Worm (Caenorhabditis elegans) whole organism, L3 larva: Measurements from ENCODE around the gene F21H7.5.

Experiments
- R02D3.7 ChIP-seq: fragments of 150-350 bp; optimal IDR thresholded peaks from 2 replicates; lab custom pipeline; 2014; ENCODE audit warnings: missing biosample characterization, missing genetic modification characterization
- ZK546.5 ChIP-seq: sonication (generic microtip); optimal IDR thresholded peaks from 2 replicates; lab custom pipeline; 2017; ENCODE audit warnings: missing biosample characterization, missing genetic modification characterization
- aly-2 ChIP-seq: fragments of 150-350 bp; optimal IDR thresholded peaks from 2 replicates; lab custom pipeline; 2014; ENCODE audit warnings: missing biosample characterization, missing genetic modification characterization
- ama-1 ChIP-seq: fragments of 150-350 bp; optimal IDR thresholded peaks from 2 replicates; lab custom pipeline; 2018
- ceh-82 ChIP-seq: fragments of 150-350 bp; optimal IDR thresholded peaks from 2 replicates; lab custom pipeline; 2014; ENCODE audit warnings: missing biosample characterization, missing genetic modification characterization
- ceh-9 ChIP-seq: sonication (generic microtip); optimal IDR thresholded peaks from 2 replicates; lab custom pipeline; 2018; ENCODE audit warnings: missing biosample characterization, missing genetic modification characterization
- egl-27 ChIP-seq: sonication (generic microtip); optimal IDR thresholded peaks from 4 replicates; lab custom pipeline; 2017; ENCODE audit warnings: missing biosample characterization, missing genetic modification reagents, missing genetic modification characterization
- elt-1 ChIP-seq: fragments of 150-350 bp; optimal IDR thresholded peaks from 2 replicates; lab custom pipeline; 2014; ENCODE audit warnings: missing biosample characterization, missing genetic modification characterization
- elt-2 ChIP-seq: sonication (generic microtip); optimal IDR thresholded peaks from 2 replicates; lab custom pipeline; 2016; ENCODE audit warnings: missing genetic modification reagents, mild to moderate bottlenecking, missing genetic modification characterization, missing compliant biosample characterization
- elt-3 ChIP-seq, 3 experiments: fragments of 150-350 bp in 1 of 3; sonication (generic microtip) in 2 of 3; optimal IDR thresholded peaks; 2 replicates in 2 of 3; 4 replicates in 1 of 3; lab custom pipeline; 2014 to 2017; ENCODE audit warnings: missing biosample characterization in 3 of 3, missing genetic modification characterization in 3 of 3
- eor-1 ChIP-seq, 2 experiments: fragments of 150-350 bp; optimal IDR thresholded peaks; 2 replicates each; lab custom pipeline; 2014 to 2018; ENCODE audit warnings: missing biosample characterization in 2 of 2, missing genetic modification characterization in 2 of 2
- fkh-10 ChIP-seq: sonication (generic microtip); optimal IDR thresholded peaks from 2 replicates; lab custom pipeline; 2017; ENCODE audit warnings: missing biosample characterization, missing genetic modification reagents, missing genetic modification characterization
- fos-1 ChIP-seq: fragments of 150-350 bp; optimal IDR thresholded peaks from 2 replicates; lab custom pipeline; 2014; ENCODE audit warnings: missing biosample characterization, missing genetic modification characterization
- hmg-11 ChIP-seq: sonication (generic microtip); optimal IDR thresholded peaks from 2 replicates; lab custom pipeline; 2016; ENCODE audit warnings: missing genetic modification characterization, missing compliant biosample characterization
- jun-1 ChIP-seq: fragments of 150-350 bp; optimal IDR thresholded peaks from 2 replicates; lab custom pipeline; 2014; ENCODE audit warnings: missing biosample characterization, missing genetic modification reagents, missing genetic modification characterization
- lin-15B ChIP-seq: fragments of 150-350 bp; optimal IDR thresholded peaks from 2 replicates; lab custom pipeline; 2014; ENCODE audit warnings: missing biosample characterization, missing genetic modification characterization
- lsy-12 ChIP-seq: sonication (generic microtip); optimal IDR thresholded peaks from 2 replicates; lab custom pipeline; 2016; ENCODE audit warnings: mild to moderate bottlenecking, missing genetic modification characterization, missing compliant biosample characterization
- mdl-1 ChIP-seq: fragments of 150-350 bp; optimal IDR thresholded peaks from 2 replicates; lab custom pipeline; 2014; ENCODE audit warnings: missing biosample characterization, missing genetic modification characterization
- mml-1 ChIP-seq: fragments of 150-350 bp; sonication (generic microtip); optimal IDR thresholded peaks from 3 replicates; lab custom pipeline; 2014; ENCODE audit warnings: missing biosample characterization, missing genetic modification characterization
- nfya-1 ChIP-seq: sonication (generic microtip); optimal IDR thresholded peaks from 2 replicates; lab custom pipeline; 2017; ENCODE audit warnings: missing genetic modification characterization, mild to moderate bottlenecking, missing compliant biosample characterization, antibody characterized with exemption, moderate library complexity; ENCODE audit not compliant: insufficient read depth
- nhr-12 ChIP-seq: fragments of 150-350 bp; optimal IDR thresholded peaks from 2 replicates; lab custom pipeline; 2014; ENCODE audit warnings: missing biosample characterization, missing genetic modification characterization
- nhr-23 ChIP-seq: fragments of 150-350 bp; optimal IDR thresholded peaks from 2 replicates; lab custom pipeline; 2014; ENCODE audit warnings: missing biosample characterization, missing genetic modification reagents, missing genetic modification characterization
- nhr-237 ChIP-seq: fragments of 150-350 bp; optimal IDR thresholded peaks from 2 replicates; lab custom pipeline; 2014; ENCODE audit warnings: missing biosample characterization, missing genetic modification characterization
- nhr-43 ChIP-seq: sonication (generic microtip); optimal IDR thresholded peaks from 2 replicates; lab custom pipeline; 2016; ENCODE audit warnings: mild to moderate bottlenecking, missing genetic modification characterization, missing compliant biosample characterization; ENCODE audit not compliant: poor library complexity, severe bottlenecking
- nhr-67 ChIP-seq: fragments of 150-350 bp; optimal IDR thresholded peaks from 2 replicates; lab custom pipeline; 2014; ENCODE audit warnings: missing biosample characterization, missing genetic modification characterization
- nhr-76 ChIP-seq: fragments of 150-350 bp; sonication (generic microtip); optimal IDR thresholded peaks from 5 replicates; lab custom pipeline; 2014; ENCODE audit warnings: missing biosample characterization, missing genetic modification characterization
- nhr-77 ChIP-seq: fragments of 150-350 bp; optimal IDR thresholded peaks from 2 replicates; lab custom pipeline; 2014; ENCODE audit warnings: missing biosample characterization, missing genetic modification characterization
- pha-4 ChIP-seq: fragments of 150-350 bp; optimal IDR thresholded peaks from 2 replicates; lab custom pipeline; 2014; ENCODE audit warnings: missing biosample characterization, missing genetic modification reagents, missing genetic modification characterization
- sea-2 ChIP-seq: fragments of 150-350 bp; sonication (generic microtip); optimal IDR thresholded peaks from 4 replicates; lab custom pipeline; 2014; ENCODE audit warnings: missing biosample characterization, missing genetic modification reagents, missing genetic modification characterization
- snpc-4 ChIP-seq: fragments of 150-350 bp; optimal IDR thresholded peaks from 2 replicates; lab custom pipeline; 2014; ENCODE audit warnings: missing biosample characterization, missing genetic modification characterization
- tbx-2 ChIP-seq: sonication (generic microtip); optimal IDR thresholded peaks from 2 replicates; lab custom pipeline; 2016; ENCODE audit warnings: mild to moderate bottlenecking, missing genetic modification characterization, missing compliant biosample characterization
- unc-62 ChIP-seq: fragments of 150-350 bp; sonication (generic microtip); optimal IDR thresholded peaks from 4 replicates; lab custom pipeline; 2014; ENCODE audit warnings: missing biosample characterization, missing genetic modification reagents, missing genetic modification characterization
- zag-1 ChIP-seq: fragments of 150-350 bp; optimal IDR thresholded peaks from 2 replicates; lab custom pipeline; 2014; ENCODE audit warnings: missing biosample characterization, missing genetic modification characterization
- ztf-11 ChIP-seq: fragments of 150-350 bp; optimal IDR thresholded peaks from 2 replicates; lab custom pipeline; 2014; ENCODE audit warnings: missing biosample characterization, missing genetic modification characterization
- ztf-4 ChIP-seq: fragments of 150-350 bp; optimal IDR thresholded peaks from 2 replicates; lab custom pipeline; 2014; ENCODE audit warnings: missing biosample characterization, missing genetic modification characterization

F21H7.5 gene

ce11 chrV:16237223-16237622 lies at the start of gene F21H7.5:
TSS of gene F21H7.5 (plus strand) at chrV:16237523.
- TF ChIP-seq mml-1: no peak
- no peak for TF ChIP-seq lin-15B (tag; lab: Kevin White, UChicago)
- TF ChIP-seq aly-2 (tag; lab: Kevin White, UChicago): no peak
- no peak for TF ChIP-seq zag-1 (tag; lab: Kevin White, UChicago)
- no peak for TF ChIP-seq nhr-43 (tag; lab: Kevin White, UChicago)
- TF ChIP-seq ztf-11: no peak
- TF ChIP-seq unc-62 (GFP tag; lab: Kevin White, UChicago): no peak
- no peak for TF ChIP-seq pha-4 (tag; lab: Kevin White, UChicago)
- no peak for TF ChIP-seq lsy-12
- TF ChIP-seq tbx-2 (tag; lab: Kevin White, UChicago): no peak
- no peak for TF ChIP-seq nhr-67 (tag; lab: Kevin White, UChicago)
- no peak for TF ChIP-seq nhr-76
- no peak for TF ChIP-seq hmg-11 (tag; lab: Kevin White, UChicago)

- no peak for TF ChIP-seq nhr-67 (tag; lab: Kevin White, UChicago)
- TF ChIP-seq fos-1 (tag; lab: Kevin White, UChicago): no peak
- TF ChIP-seq snpc-4: no peak
- no peak for TF ChIP-seq jun-1 (tag; lab: Kevin White, UChicago)
- no peak for TF ChIP-seq sea-2 (GFP tag; lab: Kevin White, UChicago)
- no peak for TF ChIP-seq elt-2 (tag; lab: Kevin White, UChicago)
- no peak for TF ChIP-seq ztf-4 (tag; lab: Kevin White, UChicago)
- TF ChIP-seq nhr-237: no peak
- TF ChIP-seq eor-1 (tag; optimal IDR thresholded peaks at IDR 0.05; lab: Kevin White, UChicago): no peak
- TF ChIP-seq R02D3.7 (tag; lab: Kevin White, UChicago): no peak
- no peak for TF ChIP-seq aly-2 (tag; lab: Kevin White, UChicago)
Observed at ce11 chrV:16190485-16190884, 46.8 kb upstream of the F21H7.5 start, which contains the start of gene srh-281. TSS of gene srh-281 (plus strand) at chrV:16190785.

- no peak for TF ChIP-seq nhr-237
- no peak for TF ChIP-seq fkh-10 (GFP tag; lab: Kevin White, UChicago)
- TF ChIP-seq egl-27 (tag; lab: Kevin White, UChicago): no peak
- no peak for TF ChIP-seq unc-62 (GFP tag; lab: Kevin White, UChicago)
- no peak for TF ChIP-seq nhr-77 (tag; lab: Kevin White, UChicago)
- TF ChIP-seq hmg-11 (tag; lab: Kevin White, UChicago): no peak
- TF ChIP-seq elt-2 (tag; lab: Kevin White, UChicago): no peak
- no peak for TF ChIP-seq nhr-43 (tag; lab: Kevin White, UChicago)
- TF ChIP-seq nhr-12 (tag; lab: Kevin White, UChicago): no peak
- no peak for TF ChIP-seq zag-1 (tag; lab: Kevin White, UChicago)
- no peak for TF ChIP-seq lsy-12
- no peak for TF ChIP-seq jun-1 (tag; lab: Kevin White, UChicago)
- TF ChIP-seq ama-1 (lab: Kevin White, UChicago): no peak
- TF ChIP-seq fos-1 (tag; lab: Kevin White, UChicago): no peak
- TF ChIP-seq ZK546.5 (tag; lab: Kevin White, UChicago): no peak
Observed at ce11 chrV:16192114-16192513, 45.2 kb upstream of the F21H7.5 start, which contains the start of gene srh-279. TSS of gene srh-279 (plus strand) at chrV:16192414.

- TF ChIP-seq elt-1: no peak
- no peak for TF ChIP-seq nfya-1 (tag; lab: Kevin White, UChicago)
Observed at ce11 chrV:16194639-16195038, 42.7 kb upstream of the F21H7.5 start, which contains the start of gene rabr-4. TSS of gene rabr-4 (plus strand) at chrV:16194939.

- TF ChIP-seq tbx-2 (tag; lab: Kevin White, UChicago) (no peak), zag-1 (tag; lab: Kevin White, UChicago) (no peak), mdl-1 (no peak), lsy-12 (no peak), nhr-23 (tag; lab: Kevin White, UChicago) (no peak), elt-3 (tag; optimal IDR thresholded peaks at IDR 0.05; lab: Kevin White, UChicago) (no peak), ceh-82 (no peak), nhr-43 (tag; lab: Kevin White, UChicago) (no peak), ceh-9 (no peak)
Observed at ce11 chrV:16195379-16195778, 41.9 kb upstream of the F21H7.5 start, which contains the start of gene rabr-3. TSS of gene rabr-3 (plus strand) at chrV:16195679.
